Worm (Caenorhabditis elegans): Measurements from ENCODE around the gene srw-14.

srw-14 gene

ce11 chrV:15192377-15192776 lies 33.4 kb upstream of the srw-14 start, which contains the start of gene plc-2 (continued):
- no peak for TF ChIP-seq cebp-1 (GFP tag; IDR thresholded peaks at IDR 0.05)
- peak; percentile 14 for TF ChIP-seq cebp-1 (tag; optimal IDR thresholded peaks at IDR 0.05)
- no peak for TF ChIP-seq pbrm-1 (GFP tag; IDR thresholded peaks at IDR 0.05)
- TF ChIP-seq F10E7.11 (tag; optimal IDR thresholded peaks at IDR 0.05): no peak
- no peak for TF ChIP-seq zfh-2 (GFP tag; conservative IDR thresholded peaks at IDR 0.05)
- TF ChIP-seq attf-5 (GFP tag; optimal IDR thresholded peaks at IDR 0.05): peak; percentile 5
- TF ChIP-seq F57C9.4 (tag; optimal IDR thresholded peaks at IDR 0.05): no peak
- 0 out of 2 replicates have a peak, but pooled peaks have one; percentile 44 for TF ChIP-seq nfyb-1 (GFP tag; IDR thresholded peaks at IDR 0.05)
- peak; percentile 80 for TF ChIP-seq nhr-80 (tag; optimal IDR thresholded peaks at IDR 0.05)
- no peak for TF ChIP-seq F49E8.2 (tag; optimal IDR thresholded peaks at IDR 0.05; ENCODE audit: insufficient read depth)
- TF ChIP-seq nfya-1 (tag; optimal IDR thresholded peaks at IDR 0.05; ENCODE audit: borderline replicate concordance, insufficient read depth): no peak
- no peak for TF ChIP-seq madf-6 (GFP tag; IDR thresholded peaks at IDR 0.05)
- no peak for TF ChIP-seq tlf-1 (GFP tag; optimal IDR thresholded peaks at IDR 0.05)
- TF ChIP-seq ztf-26 (tag; optimal IDR thresholded peaks at IDR 0.05): no peak
- TF ChIP-seq Y67H2A.10 (GFP tag; conservative IDR thresholded peaks at IDR 0.05): no peak
- TF ChIP-seq ztf-18 (tag; optimal IDR thresholded peaks at IDR 0.05): no peak
- TF ChIP-seq ceh-79 (tag; optimal IDR thresholded peaks at IDR 0.05): no peak
- TF ChIP-seq ama-1 (optimal IDR thresholded peaks at IDR 0.05): no peak
- no peak for TF ChIP-seq ama-1 (GFP tag; optimal IDR thresholded peaks at IDR 0.05)
- peak; percentile 25 for TF ChIP-seq ets-4 (GFP tag; optimal IDR thresholded peaks at IDR 0.05)

- TF ChIP-seq ceh-100 (GFP tag; IDR thresholded peaks at IDR 0.05): no peak
- no peak for TF ChIP-seq pha-4 (tag; optimal IDR thresholded peaks at IDR 0.05)
- no peak for TF ChIP-seq dox-1 (GFP tag; IDR thresholded peaks at IDR 0.05)
- TF ChIP-seq unc-62 (GFP tag; optimal IDR thresholded peaks at IDR 0.05): no peak
- TF ChIP-seq F39B2.1 (GFP tag; IDR thresholded peaks at IDR 0.05): no peak
- TF ChIP-seq F52B5.7 (tag; optimal IDR thresholded peaks at IDR 0.05): no peak
Observed at ce11 chrV:15193909-15194308, 31.8 kb upstream of the srw-14 start, which contains the start of gene Y75B12B.13. TSS of gene Y75B12B.13 (minus strand) at chrV:15194009.

ce11 chrV:15197955-15198354 lies 27.8 kb upstream of the srw-14 start, which contains the start of gene srw-1:
TSS of gene srw-1 (plus strand) at chrV:15198255.
- TF ChIP-seq D2030.7 (GFP tag; IDR thresholded peaks at IDR 0.05) (no peak), rcor-1 (GFP tag; IDR thresholded peaks at IDR 0.05) (no peak), snpc-1.1 (tag; optimal IDR thresholded peaks at IDR 0.05; ENCODE audit: insufficient read depth) (no peak), tlf-1 (GFP tag; optimal IDR thresholded peaks at IDR 0.05) (no peak), ztf-26 (tag; optimal IDR thresholded peaks at IDR 0.05) (no peak), zfh-2 (GFP tag; conservative IDR thresholded peaks at IDR 0.05) (no peak), ztf-28 (GFP tag; IDR thresholded peaks at IDR 0.05) (no peak), pha-4 (tag; optimal IDR thresholded peaks at IDR 0.05) (no peak), B0035.1 (tag; optimal IDR thresholded peaks at IDR 0.05) (no peak), mes-4 (tag; optimal IDR thresholded peaks at IDR 0.05) (no peak), K12H6.12 (tag; optimal IDR thresholded peaks at IDR 0.05) (no peak), lin-40 (tag; optimal IDR thresholded peaks at IDR 0.05) (no peak), F52B5.7 (tag; optimal IDR thresholded peaks at IDR 0.05) (no peak), madf-6 (GFP tag; IDR thresholded peaks at IDR 0.05) (no peak), ceh-40 (GFP tag; IDR thresholded peaks at IDR 0.05) (no peak), sdz-38 (tag; optimal IDR thresholded peaks at IDR 0.05) (no peak), somi-1 (GFP tag; optimal IDR thresholded peaks at IDR 0.05) (no peak), let-607 (tag; optimal IDR thresholded peaks at IDR 0.05) (no peak), ekl-4 (GFP tag; IDR thresholded peaks at IDR 0.05) (no peak), cebp-1 (GFP tag; IDR thresholded peaks at IDR 0.05) (no peak), cebp-1 (tag; optimal IDR thresholded peaks at IDR 0.05) (no peak)
